Worm (Caenorhabditis elegans): ENCODE measurements around the gene srh-298.

ce11 chrV:17824610-17825009, 5.9 kb downstream of the srh-298 start, which contains the start of gene srh-301:
- TF ChIP-seq nhr-237 (tag; optimal IDR thresholded peaks at IDR 0.05) (no peak), nhr-12 (tag; optimal IDR thresholded peaks at IDR 0.05) (no peak), ceh-28 (tag; optimal IDR thresholded peaks at IDR 0.05) (no peak), elt-2 (tag; optimal IDR thresholded peaks at IDR 0.05) (no peak), ama-1 (optimal IDR thresholded peaks at IDR 0.05) (no peak), R02D3.7 (tag; optimal IDR thresholded peaks at IDR 0.05) (no peak), pha-4 (tag; optimal IDR thresholded peaks at IDR 0.05) (no peak), mml-1 (tag; optimal IDR thresholded peaks at IDR 0.05) (no peak), nhr-23 (tag; optimal IDR thresholded peaks at IDR 0.05) (no peak), elt-1 (tag; optimal IDR thresholded peaks at IDR 0.05) (no peak), mdl-1 (tag; optimal IDR thresholded peaks at IDR 0.05) (no peak), tbx-2 (tag; optimal IDR thresholded peaks at IDR 0.05) (no peak), lin-39 (tag; optimal IDR thresholded peaks at IDR 0.05) (no peak)

All from whole organism, L3 larva.